Worm (Caenorhabditis elegans): ENCODE results near the gene C09F5.1.

The C09F5.1 gene

DNA sequence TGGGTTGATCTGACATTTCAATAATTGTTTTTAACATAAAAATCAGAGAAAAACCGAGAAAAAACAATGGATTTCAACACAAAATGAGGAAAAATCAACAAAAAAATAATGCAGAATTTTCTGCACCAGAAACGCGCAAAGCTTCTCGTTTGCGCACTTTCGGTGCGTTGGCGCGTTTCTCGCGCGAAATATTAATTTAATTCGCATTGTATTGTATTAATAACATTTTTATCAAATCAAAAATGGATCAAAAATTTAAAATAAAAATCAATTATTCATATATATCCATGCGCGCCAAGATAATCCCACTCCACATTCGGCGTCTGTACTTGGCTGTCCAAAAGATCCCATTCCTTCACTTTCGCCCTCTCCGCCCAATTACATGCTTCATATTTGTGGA lies 23.9 kb upstream of the C09F5.1 start, which contains the start of gene fem-2 (continued):
- TF ChIP-seq gmeb-1 (tag; optimal IDR thresholded peaks at IDR 0.05): peak; percentile 33
- TF ChIP-seq nhr-129 (tag; optimal IDR thresholded peaks at IDR 0.05): no peak
- TF ChIP-seq lin-39 (tag; optimal IDR thresholded peaks at IDR 0.05): no peak
- no peak for TF ChIP-seq R02D3.7 (tag; optimal IDR thresholded peaks at IDR 0.05)
- TF ChIP-seq lin-11 (tag; optimal IDR thresholded peaks at IDR 0.05): no peak
- TF ChIP-seq nhr-21 (tag; optimal IDR thresholded peaks at IDR 0.05): no peak
- no peak for TF ChIP-seq alr-1 (tag; optimal IDR thresholded peaks at IDR 0.05)

DNA sequence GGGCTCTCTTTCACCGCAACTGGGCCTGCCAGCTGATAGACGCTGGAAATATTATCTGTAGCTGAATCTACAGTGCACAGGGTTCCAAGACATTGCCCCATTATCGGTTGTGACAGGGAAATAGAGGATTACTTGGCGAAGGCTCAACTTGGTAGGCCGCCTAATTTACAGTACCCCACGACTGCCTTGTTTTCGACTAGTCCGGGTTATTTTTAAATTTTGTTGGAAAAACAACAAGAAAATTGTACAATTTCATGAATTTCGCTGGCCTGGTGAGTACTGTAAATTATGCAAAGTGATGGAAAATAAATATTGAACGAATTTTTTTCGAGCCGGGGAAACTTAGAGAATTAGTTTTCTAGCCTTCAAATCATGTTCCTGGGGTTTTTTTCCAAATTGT lies 22.4 kb upstream of the C09F5.1 start, which contains the start of gene T19C3.7:
Gene T19C3.7 (minus strand): TSS at position 101 of the 400 bp plus-strand sequence.
- no peak for TF ChIP-seq elt-3 (tag; optimal IDR thresholded peaks at IDR 0.05)
- TF ChIP-seq ceh-16 (tag; optimal IDR thresholded peaks at IDR 0.05): no peak
- no peak for TF ChIP-seq mab-5 (tag; optimal IDR thresholded peaks at IDR 0.05)
- TF ChIP-seq R02D3.7 (tag; optimal IDR thresholded peaks at IDR 0.05): no peak
- TF ChIP-seq mdl-1 (tag; optimal IDR thresholded peaks at IDR 0.05): no peak
- no peak for TF ChIP-seq nhr-129 (tag; optimal IDR thresholded peaks at IDR 0.05)
- no peak for TF ChIP-seq nhr-11 (tag; optimal IDR thresholded peaks at IDR 0.05)
- no peak for TF ChIP-seq unc-39 (tag; optimal IDR thresholded peaks at IDR 0.05)
- no peak for TF ChIP-seq F13H6.1 (tag; optimal IDR thresholded peaks at IDR 0.05)

DNA sequence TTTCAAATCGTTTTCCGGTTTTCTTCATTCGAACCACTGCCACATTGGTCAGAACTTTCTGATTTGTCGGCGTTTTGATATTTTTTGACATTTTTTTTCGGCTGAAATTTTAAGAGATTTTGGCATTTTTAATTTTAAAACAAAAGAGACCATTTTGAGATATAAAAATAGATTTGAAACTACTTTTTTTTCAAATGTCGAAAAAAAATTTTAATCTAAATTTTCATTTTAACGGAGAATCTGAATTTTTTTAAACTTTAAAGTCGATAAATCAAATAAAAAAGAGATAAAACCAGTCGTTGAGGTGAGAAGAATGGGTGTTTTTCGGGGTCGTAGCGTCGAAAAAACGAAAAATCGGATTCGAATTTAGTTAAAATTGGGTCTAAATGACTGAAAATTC lies 20.2 kb upstream of the C09F5.1 start, which contains the start of gene sbds-1:
Gene sbds-1 (minus strand): TSS at position 101 of the 400 bp plus-strand sequence.
- TF ChIP-seq sem-4 (tag; optimal IDR thresholded peaks at IDR 0.05) (no peak), gmeb-1 (tag; optimal IDR thresholded peaks at IDR 0.05) (no peak), nhr-21 (tag; optimal IDR thresholded peaks at IDR 0.05) (no peak), ztf-11 (tag; optimal IDR thresholded peaks at IDR 0.05) (no peak), nhr-25 (tag; optimal IDR thresholded peaks at IDR 0.05) (no peak), ama-1 (optimal IDR thresholded peaks at IDR 0.05) (no peak), sma-3 (GFP tag; optimal IDR thresholded peaks at IDR 0.05) (no peak), elt-1 (tag; optimal IDR thresholded peaks at IDR 0.05) (no peak), nhr-237 (tag; optimal IDR thresholded peaks at IDR 0.05) (no peak), ztf-4 (tag; optimal IDR thresholded peaks at IDR 0.05) (no peak), nhr-23 (tag; optimal IDR thresholded peaks at IDR 0.05) (no peak), egl-27 (tag; optimal IDR thresholded peaks at IDR 0.05) (no peak), sma-9 (GFP tag; optimal IDR thresholded peaks at IDR 0.05) (no peak), sma-9 (tag; optimal IDR thresholded peaks at IDR 0.05) (no peak), lin-39 (tag; optimal IDR thresholded peaks at IDR 0.05) (no peak), skn-1 (tag; optimal IDR thresholded peaks at IDR 0.05) (no peak), ceh-16 (tag; optimal IDR thresholded peaks at IDR 0.05) (no peak)

DNA sequence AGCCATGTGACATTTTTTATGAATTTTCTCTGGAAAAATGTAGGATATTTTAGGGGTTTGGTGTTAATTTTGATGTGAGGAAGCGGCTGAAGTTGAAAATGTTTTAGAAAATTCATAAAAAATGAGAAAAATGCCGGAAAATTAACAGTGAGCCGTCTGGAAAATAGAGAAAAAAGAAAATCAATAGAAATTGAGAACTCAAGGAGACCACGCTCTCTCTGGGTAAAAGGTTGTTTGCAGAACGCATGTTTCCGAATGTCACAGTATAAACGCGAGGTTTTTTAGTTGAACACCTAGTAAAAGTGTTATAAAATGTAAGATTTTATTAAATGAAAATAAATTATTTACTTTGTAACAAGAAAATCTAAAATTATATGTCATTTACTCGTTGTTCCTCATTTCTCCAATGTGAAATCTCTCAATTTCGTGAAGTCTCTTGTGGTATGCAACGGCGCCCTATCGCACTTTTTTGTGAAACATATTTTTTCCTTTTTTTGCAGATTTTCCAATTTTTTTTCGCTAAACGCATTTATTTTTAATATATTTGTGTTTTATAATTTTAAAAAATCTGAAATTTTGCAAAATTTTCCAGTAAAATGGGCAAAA lies 18.2 kb upstream of the C09F5.1 start, which contains the start of the genes tag-266 and tag-267:
Gene tag-266 (minus strand): TSS at position 29 of the 606 bp plus-strand sequence.
Gene tag-267 (plus strand): TSS at position 593 of the 606 bp plus-strand sequence.
- TF ChIP-seq nhr-77 (tag; optimal IDR thresholded peaks at IDR 0.05): no peak
- no peak for TF ChIP-seq ama-1 (optimal IDR thresholded peaks at IDR 0.05)
- TF ChIP-seq zag-1 (tag; optimal IDR thresholded peaks at IDR 0.05): peak; percentile 15
- TF ChIP-seq snpc-4 (tag; optimal IDR thresholded peaks at IDR 0.05): peak; percentile 13
- no peak for TF ChIP-seq unc-62 (GFP tag; optimal IDR thresholded peaks at IDR 0.05)
- TF ChIP-seq nhr-23 (tag; optimal IDR thresholded peaks at IDR 0.05): no peak
- peak; percentile 92 for TF ChIP-seq unc-55 (GFP tag; optimal IDR thresholded peaks at IDR 0.05)
- TF ChIP-seq egl-27 (tag; optimal IDR thresholded peaks at IDR 0.05): no peak
- TF ChIP-seq peb-1 (tag; optimal IDR thresholded peaks at IDR 0.05): no peak
- TF ChIP-seq ztf-11 (tag; optimal IDR thresholded peaks at IDR 0.05): no peak
- TF ChIP-seq nhr-25 (tag; optimal IDR thresholded peaks at IDR 0.05): peak; percentile 49
- TF ChIP-seq sma-3 (GFP tag; optimal IDR thresholded peaks at IDR 0.05): peak; percentile 83
- TF ChIP-seq R02D3.7 (tag; optimal IDR thresholded peaks at IDR 0.05): no peak
- peak; percentile 49 for TF ChIP-seq nhr-129 (tag; optimal IDR thresholded peaks at IDR 0.05)
- no peak for TF ChIP-seq nhr-10 (tag; optimal IDR thresholded peaks at IDR 0.05)
- TF ChIP-seq nhr-21 (tag; optimal IDR thresholded peaks at IDR 0.05): peak; percentile 4
- no peak for TF ChIP-seq nhr-237 (tag; optimal IDR thresholded peaks at IDR 0.05)
- TF ChIP-seq gmeb-1 (tag; optimal IDR thresholded peaks at IDR 0.05): peak; percentile 52
- TF ChIP-seq lin-13 (GFP tag; optimal IDR thresholded peaks at IDR 0.05): peak; percentile 9
- no peak for TF ChIP-seq mab-5 (tag; optimal IDR thresholded peaks at IDR 0.05)
- no peak for TF ChIP-seq blmp-1 (tag; optimal IDR thresholded peaks at IDR 0.05; ENCODE audit: insufficient read depth)
- peak in 1 of 2 experiments; percentile 12 for TF ChIP-seq mdl-1 (tag; optimal IDR thresholded peaks at IDR 0.05)
- no peak for TF ChIP-seq skn-1 (tag; optimal IDR thresholded peaks at IDR 0.05)
- TF ChIP-seq ztf-1 (GFP tag; conservative IDR thresholded peaks at IDR 0.05): no peak
- peak; percentile 90 for TF ChIP-seq C34F6.9 (tag; optimal IDR thresholded peaks at IDR 0.05)
- TF ChIP-seq ceh-16 (tag; optimal IDR thresholded peaks at IDR 0.05): no peak
- TF ChIP-seq nhr-12 (tag; optimal IDR thresholded peaks at IDR 0.05): no peak
- no peak for TF ChIP-seq sma-9 (GFP tag; optimal IDR thresholded peaks at IDR 0.05)
- TF ChIP-seq sma-9 (tag; optimal IDR thresholded peaks at IDR 0.05): no peak
- TF ChIP-seq lsy-2 (tag; optimal IDR thresholded peaks at IDR 0.05): peak; percentile 56 to 82
- TF ChIP-seq unc-39 (tag; optimal IDR thresholded peaks at IDR 0.05): no peak
- peak; percentile 66 for TF ChIP-seq F13H6.1 (tag; optimal IDR thresholded peaks at IDR 0.05)
- no peak for TF ChIP-seq aly-2 (tag; optimal IDR thresholded peaks at IDR 0.05)
- no peak for TF ChIP-seq ceh-82 (tag; optimal IDR thresholded peaks at IDR 0.05)
- peak; percentile 32 for TF ChIP-seq Y55F3AM.14 (GFP tag; optimal IDR thresholded peaks at IDR 0.05)
- peak; percentile 81 for TF ChIP-seq crh-2 (tag; optimal IDR thresholded peaks at IDR 0.05)
- TF ChIP-seq lin-11 (tag; optimal IDR thresholded peaks at IDR 0.05): no peak
- no peak for TF ChIP-seq nhr-11 (tag; optimal IDR thresholded peaks at IDR 0.05)
- no peak for TF ChIP-seq alr-1 (tag; optimal IDR thresholded peaks at IDR 0.05)
